Worm (Caenorhabditis elegans): ENCODE results near the gene rmh-2.

- no peak for TF ChIP-seq F10E7.11 (tag; optimal IDR thresholded peaks at IDR 0.05)
- TF ChIP-seq ets-4 (GFP tag; optimal IDR thresholded peaks at IDR 0.05) = no peak
- no peak for TF ChIP-seq unc-130 (GFP tag; optimal IDR thresholded peaks at IDR 0.05)
Measured at ce11 chrV:9924389-9924788, 6.2 kb downstream of the rmh-2 start.

All from whole organism, young adult.